Worm (Caenorhabditis elegans): ENCODE measurements around the gene C16C8.4.

The C16C8.4 gene

DNA sequence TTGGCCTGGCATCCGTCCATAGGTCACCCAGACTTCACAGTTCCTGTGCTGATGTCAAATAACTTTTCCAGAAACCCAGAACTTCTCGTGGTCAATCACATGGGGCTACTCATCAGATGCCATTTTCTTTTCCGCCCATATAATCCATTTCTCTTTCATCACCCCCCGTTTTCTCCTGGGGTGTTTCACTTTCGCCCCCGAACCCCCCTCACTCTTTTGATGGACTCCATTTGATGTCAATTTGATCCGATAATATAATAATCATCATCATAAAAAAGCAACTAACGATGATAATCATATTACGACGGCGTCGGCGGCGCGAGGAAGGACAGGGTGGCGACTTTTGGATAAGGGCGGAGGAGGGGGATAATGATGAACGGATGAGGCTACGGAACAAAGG lies 5.9 kb downstream of the C16C8.4 start:
- no peak for TF ChIP-seq ceh-6 (GFP tag; optimal IDR thresholded peaks at IDR 0.05)
- no peak for TF ChIP-seq T23F11.4 (GFP tag; optimal IDR thresholded peaks at IDR 0.05)
- TF ChIP-seq ceh-14 (tag; optimal IDR thresholded peaks at IDR 0.05): no peak
- no peak for TF ChIP-seq syd-9 (tag; optimal IDR thresholded peaks at IDR 0.05)
- no peak for TF ChIP-seq pat-9 (tag; optimal IDR thresholded peaks at IDR 0.05)
- TF ChIP-seq ama-1 (optimal IDR thresholded peaks at IDR 0.05): no peak
- no peak for TF ChIP-seq ref-2 (tag; optimal IDR thresholded peaks at IDR 0.05)
- TF ChIP-seq unc-42 (tag; optimal IDR thresholded peaks at IDR 0.05): no peak
- no peak for TF ChIP-seq ets-4 (tag; optimal IDR thresholded peaks at IDR 0.05)
- no peak for TF ChIP-seq lin-11 (tag; optimal IDR thresholded peaks at IDR 0.05)
- TF ChIP-seq ceh-31 (tag; optimal IDR thresholded peaks at IDR 0.05): no peak
- no peak for TF ChIP-seq eyg-1 (tag; optimal IDR thresholded peaks at IDR 0.05)
- TF ChIP-seq tbx-7 (tag; optimal IDR thresholded peaks at IDR 0.05): no peak

DNA sequence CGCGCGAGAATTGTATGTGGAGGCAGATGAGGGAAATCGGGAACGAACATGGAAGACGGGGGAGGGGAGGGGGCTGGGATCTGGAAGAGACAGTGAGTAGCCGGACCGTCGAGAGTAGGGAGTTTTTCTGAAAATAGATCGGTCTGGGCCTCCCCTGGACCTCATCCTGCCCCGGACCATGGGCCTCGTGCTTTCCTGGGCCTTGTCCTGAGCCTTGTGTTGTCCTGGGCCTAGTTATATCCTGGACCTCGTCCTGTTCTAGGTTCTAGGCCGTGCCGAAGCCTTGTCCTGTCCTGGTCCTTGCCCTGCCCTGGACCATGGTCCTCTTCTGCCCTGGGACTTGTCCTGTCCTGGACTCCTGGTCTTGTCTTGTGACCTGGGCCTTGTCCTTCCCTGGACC lies 6.8 kb downstream of the C16C8.4 start:
- TF ChIP-seq che-1 (tag; optimal IDR thresholded peaks at IDR 0.05) (no peak), dmd-4 (tag; optimal IDR thresholded peaks at IDR 0.05; ENCODE audit: borderline replicate concordance) (no peak)

- TF ChIP-seq elt-2 (tag; optimal IDR thresholded peaks at IDR 0.05): no peak
- TF ChIP-seq ceh-6 (GFP tag; optimal IDR thresholded peaks at IDR 0.05): no peak
- no peak for TF ChIP-seq pros-1 (tag; optimal IDR thresholded peaks at IDR 0.05)
- TF ChIP-seq ahr-1 (tag; optimal IDR thresholded peaks at IDR 0.05): no peak
- TF ChIP-seq zip-5 (tag; optimal IDR thresholded peaks at IDR 0.05): no peak
- TF ChIP-seq pqm-1 (tag; optimal IDR thresholded peaks at IDR 0.05): no peak
- no peak for TF ChIP-seq F13H6.1 (tag; optimal IDR thresholded peaks at IDR 0.05)
- TF ChIP-seq dmd-4 (tag; optimal IDR thresholded peaks at IDR 0.05; ENCODE audit: borderline replicate concordance): no peak
- TF ChIP-seq tbx-7 (tag; optimal IDR thresholded peaks at IDR 0.05): no peak
- no peak for TF ChIP-seq ama-1 (optimal IDR thresholded peaks at IDR 0.05)
- no peak for TF ChIP-seq unc-55 (GFP tag; optimal IDR thresholded peaks at IDR 0.05)
- TF ChIP-seq hlh-15 (tag; optimal IDR thresholded peaks at IDR 0.05): no peak
- no peak for TF ChIP-seq gmeb-2 (tag; optimal IDR thresholded peaks at IDR 0.05)
- no peak for TF ChIP-seq C08G9.2 (tag; optimal IDR thresholded peaks at IDR 0.05)
- TF ChIP-seq sdc-2 (tag; optimal IDR thresholded peaks at IDR 0.05): no peak
These were observed 7.8 kb downstream of the C16C8.4 start, which contains the start of gene skpo-2 for ce11 chrII:3436412-3436811. Gene skpo-2 (minus strand): TSS chrII:3436512.

DNA sequence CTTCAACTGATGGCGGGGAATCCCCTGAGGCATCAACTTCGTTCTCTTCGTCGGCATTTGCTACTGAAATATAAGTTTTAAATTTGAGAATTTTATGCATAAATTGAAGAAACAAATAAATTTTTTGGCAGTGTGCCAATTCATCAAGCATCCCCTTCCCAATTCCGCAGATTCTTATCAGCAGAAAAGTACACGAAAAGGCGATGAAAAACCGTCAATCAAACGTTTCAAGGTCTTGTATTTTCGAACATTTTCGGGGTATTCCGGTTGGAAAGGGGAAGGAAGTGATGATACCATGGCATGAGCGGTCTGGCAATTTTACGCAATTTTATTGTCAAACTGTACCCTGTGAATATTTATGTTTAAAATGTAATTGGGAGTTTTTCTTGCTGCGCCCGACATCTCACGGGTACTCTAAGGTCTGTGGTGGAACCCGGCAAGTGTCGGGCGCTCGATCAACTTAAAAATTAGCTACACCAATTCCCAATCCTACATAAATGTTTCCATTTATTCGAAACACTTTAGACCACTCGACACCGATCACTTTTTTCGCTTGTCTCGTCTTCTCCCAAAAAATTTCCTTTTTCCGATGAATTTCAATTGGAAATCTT lies 9.2 kb downstream of the C16C8.4 start:
- TF ChIP-seq ceh-31 (tag; optimal IDR thresholded peaks at IDR 0.05) (no peak), ttx-3 (tag; optimal IDR thresholded peaks at IDR 0.05) (no peak), ceh-18 (tag; optimal IDR thresholded peaks at IDR 0.05) (no peak), pax-1 (tag; optimal IDR thresholded peaks at IDR 0.05) (no peak), dve-1 (tag; optimal IDR thresholded peaks at IDR 0.05) (no peak), pros-1 (tag; optimal IDR thresholded peaks at IDR 0.05) (no peak), unc-3 (GFP tag; conservative IDR thresholded peaks at IDR 0.05) (no peak), unc-3 (tag; optimal IDR thresholded peaks at IDR 0.05) (no peak), sdc-2 (tag; optimal IDR thresholded peaks at IDR 0.05) (no peak), ceh-19 (GFP tag; optimal IDR thresholded peaks at IDR 0.05) (no peak), hlh-15 (tag; optimal IDR thresholded peaks at IDR 0.05) (no peak), pat-9 (tag; optimal IDR thresholded peaks at IDR 0.05) (no peak), hlh-6 (tag; optimal IDR thresholded peaks at IDR 0.05) (no peak), ceh-34 (tag; optimal IDR thresholded peaks at IDR 0.05) (no peak), ets-4 (tag; optimal IDR thresholded peaks at IDR 0.05) (no peak), che-1 (tag; optimal IDR thresholded peaks at IDR 0.05) (no peak)

ce11 chrII:3429400-3429799 lies 14.8 kb downstream of the C16C8.4 start, which contains the start of gene C16C8.18:
Gene C16C8.18 (plus strand): TSS chrII:3429700.
- TF ChIP-seq odd-2 (tag; optimal IDR thresholded peaks at IDR 0.05): no peak

Data from whole organism, late embryonic.